Fruit fly (Drosophila melanogaster): Measurements from ENCODE around the gene raskol.

Gene raskol

DNA sequence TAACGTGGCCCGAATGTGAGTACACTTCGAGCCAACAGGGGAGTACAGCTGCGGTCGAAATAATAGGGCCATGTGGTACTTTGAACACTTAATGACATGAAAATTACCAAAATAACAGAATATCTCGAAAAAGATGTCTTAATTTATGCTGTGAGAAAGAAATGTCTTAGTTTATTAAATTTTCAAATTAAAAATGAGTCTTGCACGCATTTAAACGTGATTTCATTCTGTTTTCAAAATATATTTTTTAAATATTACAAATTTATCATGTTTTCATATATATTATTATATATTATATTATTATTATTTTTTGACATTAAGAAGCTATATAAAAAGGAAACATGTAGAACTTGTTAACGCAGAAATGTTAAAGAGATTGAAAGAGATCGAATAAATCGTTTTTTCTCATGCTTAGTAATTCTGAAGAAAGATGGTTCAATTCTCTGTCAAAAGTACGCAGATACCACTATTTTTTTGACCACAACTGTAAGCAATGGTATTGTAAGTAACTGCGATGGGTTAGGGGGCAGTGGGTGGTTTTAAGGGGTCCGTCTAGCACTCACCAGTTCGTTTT is 15.0 kb upstream of the raskol start (continued):
- TF ChIP-seq CG6854 (GFP tag; optimal IDR thresholded peaks at IDR 0.05), result peak; percentile 31
- no peak for TF ChIP-seq CG34376 (GFP tag; optimal IDR thresholded peaks at IDR 0.05)
- TF ChIP-seq CG14965 (GFP tag; optimal IDR thresholded peaks at IDR 0.05; ENCODE audit: borderline replicate concordance), result no peak
- TF ChIP-seq CG3726 (GFP tag; IDR thresholded peaks at IDR 0.05), result no peak
- TF ChIP-seq Stat92E (GFP tag; optimal IDR thresholded peaks at IDR 0.05), result no peak
- TF ChIP-seq nerfin-2 (GFP tag; IDR thresholded peaks at IDR 0.05; ENCODE audit: partially characterized antibody), result no peak
- TF ChIP-seq bbx (GFP tag; IDR thresholded peaks at IDR 0.05; ENCODE audit: partially characterized antibody), result no peak
- no peak for TF ChIP-seq fd3F (GFP tag; optimal IDR thresholded peaks at IDR 0.05)
- TF ChIP-seq ase (GFP tag; IDR thresholded peaks at IDR 0.05), result 0 out of 3 replicates have a peak, but pooled peaks have one; percentile 33
- TF ChIP-seq repo (GFP tag; optimal IDR thresholded peaks at IDR 0.05), result no peak
- TF ChIP-seq eve (GFP tag; optimal IDR thresholded peaks at IDR 0.05), result no peak
- TF ChIP-seq pb (GFP tag; optimal IDR thresholded peaks at IDR 0.05), result no peak
- no peak for TF ChIP-seq lola (GFP tag; optimal IDR thresholded peaks at IDR 0.05)
- peak; percentile 55 for TF ChIP-seq CG13424 (tag; optimal IDR thresholded peaks at IDR 0.05)
- no peak for TF ChIP-seq CG3407 (GFP tag; optimal IDR thresholded peaks at IDR 0.05)
- no peak for TF ChIP-seq trh (GFP tag; optimal IDR thresholded peaks at IDR 0.05)
- TF ChIP-seq CrebB (tag; optimal IDR thresholded peaks at IDR 0.05), result no peak
- TF ChIP-seq Jarid2 (GFP tag; optimal IDR thresholded peaks at IDR 0.05), result no peak
- no peak for TF ChIP-seq tap (tag; optimal IDR thresholded peaks at IDR 0.05)
- TF ChIP-seq bab2 (GFP tag; optimal IDR thresholded peaks at IDR 0.05), result no peak
- TF ChIP-seq CG15269 (tag; optimal IDR thresholded peaks at IDR 0.05), result peak; percentile 34
- no peak for TF ChIP-seq jumu (GFP tag; optimal IDR thresholded peaks at IDR 0.05)
- TF ChIP-seq dimm (GFP tag; IDR thresholded peaks at IDR 0.05), result no peak
- TF ChIP-seq CG12071 (GFP tag; optimal IDR thresholded peaks at IDR 0.05), result no peak
- no peak for TF ChIP-seq CG13775 (GFP tag; optimal IDR thresholded peaks at IDR 0.05)
- peak; percentile 1 for TF ChIP-seq unpg (GFP tag; optimal IDR thresholded peaks at IDR 0.05)
- TF ChIP-seq Bgb (GFP tag; IDR thresholded peaks at IDR 0.05; ENCODE audit: partially characterized antibody), result no peak
- no peak for TF ChIP-seq peb (GFP tag; IDR thresholded peaks at IDR 0.05)
- no peak for TF ChIP-seq CG6765 (GFP tag; optimal IDR thresholded peaks at IDR 0.05)
- no peak for TF ChIP-seq vfl (GFP tag; optimal IDR thresholded peaks at IDR 0.05)
- no peak for TF ChIP-seq dm (GFP tag; optimal IDR thresholded peaks at IDR 0.05)
- no peak for TF ChIP-seq Max (GFP tag; optimal IDR thresholded peaks at IDR 0.05)
- TF ChIP-seq trem (tag; optimal IDR thresholded peaks at IDR 0.05), result no peak
- no peak for TF ChIP-seq wek (GFP tag; optimal IDR thresholded peaks at IDR 0.05)
- TF ChIP-seq CG9876 (GFP tag; optimal IDR thresholded peaks at IDR 0.05), result no peak
- TF ChIP-seq gsb-n (tag; optimal IDR thresholded peaks at IDR 0.05), result no peak
- TF ChIP-seq oc (tag; optimal IDR thresholded peaks at IDR 0.05), result no peak
- TF ChIP-seq CG4617 (GFP tag; optimal IDR thresholded peaks at IDR 0.05; ENCODE audit: borderline replicate concordance), result no peak
- TF ChIP-seq E2f2 (GFP tag; IDR thresholded peaks at IDR 0.05), result no peak
- TF ChIP-seq hbn (GFP tag; IDR thresholded peaks at IDR 0.05; ENCODE audit: partially characterized antibody), result no peak
- TF ChIP-seq twi (tag; optimal IDR thresholded peaks at IDR 0.05), result no peak
- TF ChIP-seq Gug (GFP tag; IDR thresholded peaks at IDR 0.05), result no peak
- no peak for TF ChIP-seq exex (tag; optimal IDR thresholded peaks at IDR 0.05)
- peak; percentile 5 for TF ChIP-seq CG4820 (GFP tag; optimal IDR thresholded peaks at IDR 0.05)
- TF ChIP-seq fru (optimal IDR thresholded peaks at IDR 0.05), result no peak
- no peak for TF ChIP-seq disco-r (GFP tag; optimal IDR thresholded peaks at IDR 0.05)
- no peak for TF ChIP-seq pan (optimal IDR thresholded peaks at IDR 0.05)
- TF ChIP-seq pan (GFP tag; optimal IDR thresholded peaks at IDR 0.05 in 1 of 2, IDR thresholded peaks at IDR 0.05 in 1 of 2), result no peak
- no peak for TF ChIP-seq toy (GFP tag; IDR thresholded peaks at IDR 0.05)
- no peak for TF ChIP-seq zen (tag; optimal IDR thresholded peaks at IDR 0.05)
